Worm (Caenorhabditis elegans) whole organism, L1 larva: ENCODE measurements around the gene C34E10.9.

ENCODE experiments used
- nhr-237 ChIP-seq: fragments of 150-350 bp; optimal IDR thresholded peaks from 2 replicates; lab custom pipeline; 2014; ENCODE audit warnings: missing biosample characterization, missing genetic modification characterization
- skn-1 ChIP-seq: fragments of 150-350 bp; optimal IDR thresholded peaks from 2 replicates; lab custom pipeline; 2014; ENCODE audit warnings: missing biosample characterization, missing genetic modification characterization
- snpc-4 ChIP-seq: fragments of 150-350 bp; optimal IDR thresholded peaks from 2 replicates; lab custom pipeline; 2014; ENCODE audit warnings: missing biosample characterization, missing genetic modification characterization

DNA sequence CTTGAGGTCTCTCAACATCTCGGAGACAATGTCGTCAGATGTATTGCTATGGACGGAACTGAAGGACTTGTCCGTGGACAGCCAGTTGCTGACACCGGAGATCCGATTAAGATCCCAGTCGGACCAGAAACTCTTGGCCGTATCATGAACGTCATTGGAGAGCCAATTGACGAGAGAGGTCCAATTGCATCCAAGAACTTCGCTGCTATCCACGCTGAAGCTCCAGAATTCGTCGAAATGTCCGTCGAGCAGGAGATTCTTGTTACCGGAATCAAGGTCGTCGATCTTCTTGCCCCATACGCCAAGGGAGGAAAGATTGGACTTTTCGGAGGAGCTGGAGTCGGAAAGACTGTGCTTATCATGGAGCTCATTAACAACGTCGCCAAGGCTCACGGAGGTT lies 34.4 kb downstream of the C34E10.9 start:
- no peak for TF ChIP-seq snpc-4 (tag; lab: Kevin White, UChicago)
- no peak for TF ChIP-seq skn-1 (tag; lab: Kevin White, UChicago)
- TF ChIP-seq nhr-237 (tag; lab: Kevin White, UChicago), result no peak
